Worm (Caenorhabditis elegans): Measurements from ENCODE around the gene sra-14.

Gene sra-14

ce11 chrII:12884972-12885371 is at the start of gene sra-14:
TSS of gene sra-14 (plus strand) at chrII:12885272.
- TF ChIP-seq let-526 (GFP tag; IDR thresholded peaks at IDR 0.05) (no peak), T26A5.8 (tag; optimal IDR thresholded peaks at IDR 0.05) (no peak), rec-8 (tag; optimal IDR thresholded peaks at IDR 0.05) (no peak), nfyb-1 (GFP tag; IDR thresholded peaks at IDR 0.05) (no peak), pha-4 (tag; optimal IDR thresholded peaks at IDR 0.05) (no peak), nhr-27 (tag; optimal IDR thresholded peaks at IDR 0.05) (no peak), egl-18 (GFP tag; IDR thresholded peaks at IDR 0.05) (no peak), nfya-2 (GFP tag; IDR thresholded peaks at IDR 0.05) (no peak), unc-130 (GFP tag; optimal IDR thresholded peaks at IDR 0.05) (no peak), madf-6 (GFP tag; IDR thresholded peaks at IDR 0.05) (no peak), dox-1 (GFP tag; IDR thresholded peaks at IDR 0.05) (no peak), mcd-1 (GFP tag; IDR thresholded peaks at IDR 0.05) (no peak), ekl-4 (GFP tag; IDR thresholded peaks at IDR 0.05) (no peak), ZK185.1 (tag; optimal IDR thresholded peaks at IDR 0.05; ENCODE audit: poor library complexity, severe bottlenecking) (no peak), snpc-3.4 (tag; optimal IDR thresholded peaks at IDR 0.05) (no peak), rcor-1 (GFP tag; IDR thresholded peaks at IDR 0.05) (no peak), cebp-1 (GFP tag; IDR thresholded peaks at IDR 0.05) (no peak), cebp-1 (tag; optimal IDR thresholded peaks at IDR 0.05) (no peak), snpc-1.1 (tag; optimal IDR thresholded peaks at IDR 0.05; ENCODE audit: insufficient read depth) (no peak)

- no peak for TF ChIP-seq die-1 (tag; optimal IDR thresholded peaks at IDR 0.05)
- TF ChIP-seq athp-1 (tag; optimal IDR thresholded peaks at IDR 0.05): no peak
- no peak for TF ChIP-seq madf-8 (GFP tag; conservative IDR thresholded peaks at IDR 0.05)
- TF ChIP-seq ceh-27 (GFP tag; optimal IDR thresholded peaks at IDR 0.05): no peak
- TF ChIP-seq attf-3 (GFP tag; conservative IDR thresholded peaks at IDR 0.05): no peak
- TF ChIP-seq ztf-18 (tag; optimal IDR thresholded peaks at IDR 0.05): no peak
- TF ChIP-seq madf-3 (GFP tag; IDR thresholded peaks at IDR 0.05): no peak
- TF ChIP-seq dox-1 (GFP tag; IDR thresholded peaks at IDR 0.05): no peak
- no peak for TF ChIP-seq F22D6.2 (tag; optimal IDR thresholded peaks at IDR 0.05)
- TF ChIP-seq hmg-1.2 (GFP tag; IDR thresholded peaks at IDR 0.05): no peak
- no peak for TF ChIP-seq cebp-2 (GFP tag; IDR thresholded peaks at IDR 0.05)
- TF ChIP-seq sptf-2 (GFP tag; optimal IDR thresholded peaks at IDR 0.05): no peak
- no peak for TF ChIP-seq mxl-1 (tag; optimal IDR thresholded peaks at IDR 0.05)
- no peak for TF ChIP-seq him-1 (tag; optimal IDR thresholded peaks at IDR 0.05)
- no peak for TF ChIP-seq zim-3 (tag; optimal IDR thresholded peaks at IDR 0.05)
Observed at ce11 chrII:12840057-12840456, 45.0 kb upstream of the sra-14 start, which contains the start of gene lgc-35. TSS of gene lgc-35 (minus strand) at chrII:12840157.

ce11 chrII:12847736-12848135 is 37.3 kb upstream of the sra-14 start, which contains the start of gene pes-10:
TSS of gene pes-10 (minus strand) at chrII:12847836.
- TF ChIP-seq madf-6 (GFP tag; IDR thresholded peaks at IDR 0.05) (no peak), Y56A3A.18 (GFP tag; IDR thresholded peaks at IDR 0.05) (no peak), hsf-1 (GFP tag; IDR thresholded peaks at IDR 0.05) (no peak), nfyb-1 (GFP tag; IDR thresholded peaks at IDR 0.05) (no peak), nhr-80 (tag; optimal IDR thresholded peaks at IDR 0.05) (no peak), lin-40 (tag; optimal IDR thresholded peaks at IDR 0.05) (no peak), tbp1 (GFP tag; optimal IDR thresholded peaks at IDR 0.05) (no peak), K11D2.4 (GFP tag; IDR thresholded peaks at IDR 0.05) (no peak), F49E8.2 (tag; optimal IDR thresholded peaks at IDR 0.05; ENCODE audit: insufficient read depth) (no peak), snpc-1.3 (tag; optimal IDR thresholded peaks at IDR 0.05; ENCODE audit: insufficient read depth) (no peak), mxl-1 (tag; optimal IDR thresholded peaks at IDR 0.05) (no peak), madf-10 (tag; optimal IDR thresholded peaks at IDR 0.05) (no peak)
